Worm (Caenorhabditis elegans) whole organism, L1 larva: ENCODE results near the gene F35D11.1.

Experiments
- aha-1 ChIP-seq: fragments of 150-350 bp; optimal IDR thresholded peaks from 2 replicates; lab custom pipeline; 2014; ENCODE audit warnings: missing biosample characterization, missing genetic modification characterization
- dsc-1 ChIP-seq: sonication (generic microtip); optimal IDR thresholded peaks from 2 replicates; lab custom pipeline; 2016; ENCODE audit warnings: mild to moderate bottlenecking, missing genetic modification characterization, missing compliant biosample characterization
- fos-1 ChIP-seq: fragments of 150-350 bp; optimal IDR thresholded peaks from 2 replicates; lab custom pipeline; 2014; ENCODE audit warnings: missing biosample characterization, missing genetic modification characterization
- jun-1 ChIP-seq: fragments of 150-350 bp; optimal IDR thresholded peaks from 2 replicates; lab custom pipeline; 2014; ENCODE audit warnings: missing biosample characterization, missing genetic modification reagents, missing genetic modification characterization

ce11 chrII:4604149-4604548 is 22.6 kb upstream of the F35D11.1 start:
- TF ChIP-seq aha-1 (tag; lab: Kevin White, UChicago), result no peak
- no peak for TF ChIP-seq fos-1
- TF ChIP-seq dsc-1, result no peak
- no peak for TF ChIP-seq jun-1 (tag; lab: Kevin White, UChicago)
